Worm (Caenorhabditis elegans) whole organism, mixed stage, embryonic: ENCODE data around the gene ZK673.5.

Experiments used
- elt-3 ChIP-seq: fragments of 150-350 bp; optimal IDR thresholded peaks from 2 replicates; lab custom pipeline; 2014; ENCODE audit warnings: missing biosample characterization, missing genetic modification characterization
- hlh-1 ChIP-seq: fragments of 150-350 bp; optimal IDR thresholded peaks from 2 replicates; lab custom pipeline; 2014; ENCODE audit warnings: missing biosample characterization, missing genetic modification reagents, missing genetic modification characterization
- lin-13 ChIP-seq: fragments of 150-350 bp; optimal IDR thresholded peaks from 2 replicates; lab custom pipeline; 2014; ENCODE audit warnings: missing biosample characterization, missing genetic modification characterization
- lsy-2 ChIP-seq: fragments of 150-350 bp; optimal IDR thresholded peaks from 2 replicates; lab custom pipeline; 2014; ENCODE audit warnings: missing biosample characterization, missing genetic modification characterization
- nhr-12 ChIP-seq: fragments of 150-350 bp; optimal IDR thresholded peaks from 2 replicates; lab custom pipeline; 2014; ENCODE audit warnings: missing biosample characterization, missing genetic modification characterization
- nhr-28 ChIP-seq: fragments of 150-350 bp; optimal IDR thresholded peaks from 2 replicates; lab custom pipeline; 2014; ENCODE audit warnings: missing biosample characterization, missing genetic modification characterization
- pha-4 ChIP-seq: fragments of 150-350 bp; optimal IDR thresholded peaks from 2 replicates; lab custom pipeline; 2018; ENCODE audit warnings: missing biosample characterization, missing genetic modification reagents, missing genetic modification characterization
- unc-120 ChIP-seq: sonication (generic microtip); optimal IDR thresholded peaks from 2 replicates; lab custom pipeline; 2017; ENCODE audit warnings: missing genetic modification characterization, missing compliant biosample characterization; ENCODE audit not compliant: poor library complexity, severe bottlenecking
- unc-39 ChIP-seq: fragments of 150-350 bp; optimal IDR thresholded peaks from 2 replicates; lab custom pipeline; 2014; ENCODE audit warnings: missing biosample characterization, missing genetic modification characterization
- unc-62 ChIP-seq: fragments of 150-350 bp; optimal IDR thresholded peaks from 2 replicates; lab custom pipeline; 2014; ENCODE audit warnings: missing biosample characterization, missing genetic modification reagents, missing genetic modification characterization
- ztf-11 ChIP-seq: fragments of 150-350 bp; optimal IDR thresholded peaks from 2 replicates; lab custom pipeline; 2014; ENCODE audit warnings: missing biosample characterization, missing genetic modification characterization

DNA sequence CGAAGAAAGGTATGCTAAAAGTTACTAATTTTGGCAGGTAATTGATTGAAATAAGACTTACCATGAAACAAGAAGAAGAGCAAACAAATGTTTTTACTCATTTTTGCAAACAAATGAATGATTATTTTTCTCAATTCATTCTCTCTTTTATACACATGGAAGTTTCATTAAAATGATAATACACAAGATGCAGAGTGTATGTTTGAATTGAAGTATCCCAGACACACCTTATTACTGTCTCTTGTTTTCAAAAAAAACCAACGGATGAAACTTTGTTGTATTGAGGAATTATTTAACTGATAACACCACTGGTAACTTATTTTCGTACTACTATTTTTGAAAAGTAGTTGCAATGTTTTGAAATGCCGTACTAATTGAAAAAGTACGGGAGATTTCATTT lies 18.0 kb downstream of the ZK673.5 start, which contains the start of gene clec-59:
- TF ChIP-seq ztf-11 (tag; lab: Kevin White, UChicago) = no peak
- TF ChIP-seq lsy-2 (tag; lab: Kevin White, UChicago) = no peak
- TF ChIP-seq unc-62 (GFP tag; lab: Kevin White, UChicago) = no peak
- TF ChIP-seq unc-39 (tag; lab: Kevin White, UChicago) = no peak
- TF ChIP-seq elt-3 (tag; lab: Kevin White, UChicago) = no peak
- no peak for TF ChIP-seq nhr-28 (tag; lab: Kevin White, UChicago)
- no peak for TF ChIP-seq unc-120 (tag; lab: Kevin White, UChicago)
- no peak for TF ChIP-seq lin-13 (tag; lab: Kevin White, UChicago)
- no peak for TF ChIP-seq pha-4 (tag; lab: Kevin White, UChicago)
- no peak for TF ChIP-seq nhr-12 (tag; lab: Kevin White, UChicago)
- no peak for TF ChIP-seq hlh-1 (tag; lab: Kevin White, UChicago)
